Worm (Caenorhabditis elegans): ENCODE measurements around the gene F14D7.2.

F14D7.2 gene

ce11 chrV:14296499-14296898 lies 3.0 kb upstream of the F14D7.2 start, which contains the start of gene F14D7.3:
Gene F14D7.3 (plus strand): TSS chrV:14296799.
- TF ChIP-seq dmd-4 (tag; optimal IDR thresholded peaks at IDR 0.05; ENCODE audit: borderline replicate concordance) (no peak), pros-1 (tag; optimal IDR thresholded peaks at IDR 0.05) (no peak), ceh-24 (tag; optimal IDR thresholded peaks at IDR 0.05) (no peak), Y22D7AL.16 (tag; optimal IDR thresholded peaks at IDR 0.05) (no peak), pha-4 (tag; optimal IDR thresholded peaks at IDR 0.05) (no peak), elt-2 (tag; optimal IDR thresholded peaks at IDR 0.05) (no peak), ceh-2 (tag; optimal IDR thresholded peaks at IDR 0.05) (no peak), dve-1 (tag; optimal IDR thresholded peaks at IDR 0.05) (no peak), unc-55 (GFP tag; optimal IDR thresholded peaks at IDR 0.05) (no peak), sox-2 (GFP tag; IDR thresholded peaks at IDR 0.05) (no peak), nfya-1 (tag; optimal IDR thresholded peaks at IDR 0.05) (no peak), C38D4.7 (GFP tag; optimal IDR thresholded peaks at IDR 0.05) (no peak), ceh-6 (GFP tag; optimal IDR thresholded peaks at IDR 0.05) (no peak), unc-42 (tag; optimal IDR thresholded peaks at IDR 0.05) (no peak), ceh-48 (tag; optimal IDR thresholded peaks at IDR 0.05) (no peak), fkh-6 (tag; optimal IDR thresholded peaks at IDR 0.05) (no peak), ttx-3 (tag; optimal IDR thresholded peaks at IDR 0.05) (no peak), nhr-232 (tag; optimal IDR thresholded peaks at IDR 0.05) (no peak), T23F11.4 (GFP tag; optimal IDR thresholded peaks at IDR 0.05) (no peak)

DNA sequence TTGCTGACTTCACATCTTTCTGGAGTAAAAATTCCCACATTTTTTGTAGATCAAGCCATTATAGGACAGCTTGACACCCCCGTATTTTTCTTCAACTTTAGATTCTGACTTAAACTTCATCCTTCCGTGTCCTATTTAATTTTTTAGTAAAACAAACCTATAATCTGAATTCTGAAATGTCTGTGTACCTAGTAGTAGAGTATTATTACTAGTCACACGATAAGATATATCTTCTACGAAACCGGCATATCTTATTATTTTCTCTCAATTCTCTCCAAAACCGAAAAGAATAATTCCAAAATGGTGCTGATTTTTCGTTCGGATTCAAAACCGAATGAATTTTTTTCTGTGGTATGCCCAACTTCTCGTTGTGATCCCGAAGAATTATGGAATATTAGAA lies 879 bp upstream of the F14D7.2 start, which contains the start of gene F14D7.9:
Gene F14D7.9, plus strand, starts transcription at position 301 of the 400 bp plus-strand sequence.
- TF ChIP-seq pros-1 (tag; optimal IDR thresholded peaks at IDR 0.05), result no peak
- no peak for TF ChIP-seq hlh-8 (tag; optimal IDR thresholded peaks at IDR 0.05)
- TF ChIP-seq nfya-1 (tag; optimal IDR thresholded peaks at IDR 0.05), result no peak
- no peak for TF ChIP-seq gmeb-2 (tag; optimal IDR thresholded peaks at IDR 0.05)
- TF ChIP-seq elt-2 (tag; optimal IDR thresholded peaks at IDR 0.05), result no peak
- TF ChIP-seq F13H6.1 (tag; optimal IDR thresholded peaks at IDR 0.05), result no peak
- TF ChIP-seq madf-2 (tag; optimal IDR thresholded peaks at IDR 0.05), result no peak
- no peak for TF ChIP-seq lim-6 (tag; optimal IDR thresholded peaks at IDR 0.05)
- no peak for TF ChIP-seq ceh-9 (tag; optimal IDR thresholded peaks at IDR 0.05)
- no peak for TF ChIP-seq ceh-22 (tag; optimal IDR thresholded peaks at IDR 0.05)
- no peak for TF ChIP-seq nhr-232 (tag; optimal IDR thresholded peaks at IDR 0.05)
- TF ChIP-seq unc-42 (tag; optimal IDR thresholded peaks at IDR 0.05), result no peak
- no peak for TF ChIP-seq ceh-6 (GFP tag; optimal IDR thresholded peaks at IDR 0.05)

ce11 chrV:14290636-14291035 lies 2.9 kb downstream of the F14D7.2 start, which contains the start of gene F14D7.18:
Gene F14D7.18 (minus strand): TSS chrV:14290736.
- TF ChIP-seq ref-2 (tag; optimal IDR thresholded peaks at IDR 0.05) (no peak), ceh-34 (tag; optimal IDR thresholded peaks at IDR 0.05) (no peak), C08G9.2 (tag; optimal IDR thresholded peaks at IDR 0.05) (no peak), pros-1 (tag; optimal IDR thresholded peaks at IDR 0.05) (no peak), hlh-6 (tag; optimal IDR thresholded peaks at IDR 0.05) (no peak), ceh-48 (tag; optimal IDR thresholded peaks at IDR 0.05) (no peak), T23F11.4 (GFP tag; optimal IDR thresholded peaks at IDR 0.05) (no peak), syd-9 (tag; optimal IDR thresholded peaks at IDR 0.05) (no peak), C38D4.7 (GFP tag; optimal IDR thresholded peaks at IDR 0.05) (no peak), che-1 (tag; optimal IDR thresholded peaks at IDR 0.05) (no peak), F13H6.1 (tag; optimal IDR thresholded peaks at IDR 0.05) (no peak), ceh-18 (tag; optimal IDR thresholded peaks at IDR 0.05) (no peak)

DNA sequence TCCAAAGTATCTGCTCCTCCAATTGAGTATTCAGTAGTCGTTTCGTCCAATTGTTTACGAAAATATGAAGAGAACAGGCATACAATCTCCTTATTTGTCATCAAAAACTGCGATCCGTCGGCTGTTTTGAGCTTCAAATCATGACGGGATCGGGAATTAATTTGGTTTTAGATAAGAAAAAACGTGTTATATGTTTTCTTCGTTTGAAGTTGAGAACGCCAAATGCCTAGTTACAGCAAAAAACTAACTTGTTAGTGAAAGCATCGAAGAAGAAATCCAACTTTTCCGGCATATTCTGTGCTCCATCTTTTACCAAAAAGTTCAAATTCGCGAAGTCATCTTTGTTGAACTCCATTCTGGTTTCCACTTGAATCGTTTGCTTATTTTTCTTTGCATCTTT lies 4.2 kb downstream of the F14D7.2 start, which contains the start of gene F14D7.1:
Gene F14D7.1, minus strand, starts transcription at position 101 of the 400 bp plus-strand sequence.
- TF ChIP-seq pag-3 (tag; optimal IDR thresholded peaks at IDR 0.05; ENCODE audit: borderline replicate concordance), result no peak
- no peak for TF ChIP-seq elt-4 (tag; optimal IDR thresholded peaks at IDR 0.05)
- no peak for TF ChIP-seq nhr-11 (tag; optimal IDR thresholded peaks at IDR 0.05)
- TF ChIP-seq pha-4 (tag; optimal IDR thresholded peaks at IDR 0.05), result no peak
- TF ChIP-seq K02D7.2 (tag; optimal IDR thresholded peaks at IDR 0.05), result no peak
- no peak for TF ChIP-seq zip-5 (tag; optimal IDR thresholded peaks at IDR 0.05)
- TF ChIP-seq pha-2 (tag; optimal IDR thresholded peaks at IDR 0.05), result no peak
- no peak for TF ChIP-seq ceh-30 (tag; optimal IDR thresholded peaks at IDR 0.05)
- TF ChIP-seq F13H6.1 (tag; optimal IDR thresholded peaks at IDR 0.05), result no peak
- no peak for TF ChIP-seq pat-9 (tag; optimal IDR thresholded peaks at IDR 0.05)
- no peak for TF ChIP-seq ceh-48 (tag; optimal IDR thresholded peaks at IDR 0.05)
- no peak for TF ChIP-seq ceh-18 (tag; optimal IDR thresholded peaks at IDR 0.05)
- TF ChIP-seq che-1 (tag; optimal IDR thresholded peaks at IDR 0.05), result no peak
- no peak for TF ChIP-seq nhr-232 (tag; optimal IDR thresholded peaks at IDR 0.05)
- no peak for TF ChIP-seq pax-1 (tag; optimal IDR thresholded peaks at IDR 0.05)
- no peak for TF ChIP-seq ceh-19 (GFP tag; optimal IDR thresholded peaks at IDR 0.05)

Data from whole organism, late embryonic.